Worm (Caenorhabditis elegans): ENCODE measurements around the gene F20A1.4.

ce11 chrV:6997041-6997552, 24.6 kb downstream of the F20A1.4 start, which contains the start of gene nhr-107:
- TF ChIP-seq lin-13 (GFP tag; optimal IDR thresholded peaks at IDR 0.05) (no peak), unc-39 (tag; optimal IDR thresholded peaks at IDR 0.05) (no peak)
